Fruit fly (Drosophila melanogaster): Measurements from ENCODE around the gene CG43815.

- TF ChIP-seq insv (optimal IDR thresholded peaks at IDR 0.05) = no peak
- no peak for TF ChIP-seq h (optimal IDR thresholded peaks at IDR 0.05)
- TF ChIP-seq psq (optimal IDR thresholded peaks at IDR 0.05) = no peak
- TF ChIP-seq Myc (optimal IDR thresholded peaks at IDR 0.05) = no peak
Observed at dm6 chr2L:3594629-3595028, 18.6 kb downstream of the CG43815 start.
